Worm (Caenorhabditis elegans) whole organism, late embryonic: ENCODE measurements around the gene K06H7.7.

Experiments used
- C38D4.7 ChIP-seq: fragments of 200-800 bp; sonication (Bioruptor generic); optimal IDR thresholded peaks from 2 replicates; lab custom pipeline; 2018; ENCODE audit warnings: mild to moderate bottlenecking, missing genetic modification characterization, moderate library complexity, missing compliant biosample characterization
- F13H6.1 ChIP-seq: sonication (generic microtip); optimal IDR thresholded peaks from 2 replicates; lab custom pipeline; 2016; ENCODE audit warnings: missing genetic modification characterization, missing compliant biosample characterization
- T23F11.4 ChIP-seq: fragments of 200-800 bp; sonication (Bioruptor generic); optimal IDR thresholded peaks from 2 replicates; lab custom pipeline; 2018; ENCODE audit warnings: mild to moderate bottlenecking, missing genetic modification characterization, missing compliant biosample characterization
- Y22D7AL.16 ChIP-seq: sonication (generic microtip); optimal IDR thresholded peaks from 2 replicates; lab custom pipeline; 2016; ENCODE audit warnings: missing genetic modification characterization, missing compliant biosample characterization
- ahr-1 ChIP-seq: sonication (generic microtip); optimal IDR thresholded peaks from 2 replicates; lab custom pipeline; 2016; ENCODE audit warnings: missing genetic modification characterization, missing compliant biosample characterization
- ama-1 ChIP-seq: fragments of 150-350 bp; optimal IDR thresholded peaks from 2 replicates; lab custom pipeline; 2014
- ceh-14 ChIP-seq: sonication (generic microtip); optimal IDR thresholded peaks from 2 replicates; lab custom pipeline; 2016; ENCODE audit warnings: missing genotype, missing genetic modification characterization, missing compliant biosample characterization
- ceh-19 ChIP-seq: fragments of 200-800 bp; sonication (Bioruptor generic); optimal IDR thresholded peaks from 2 replicates; lab custom pipeline; 2018; ENCODE audit warnings: mild to moderate bottlenecking, missing genetic modification characterization, missing compliant biosample characterization
- ceh-2 ChIP-seq: sonication (generic microtip); optimal IDR thresholded peaks from 2 replicates; lab custom pipeline; 2016; ENCODE audit warnings: missing genotype, missing genetic modification characterization, missing compliant biosample characterization
- ceh-24 ChIP-seq: sonication (generic microtip); optimal IDR thresholded peaks from 2 replicates; lab custom pipeline; 2016; ENCODE audit warnings: mild to moderate bottlenecking, missing genetic modification characterization, missing compliant biosample characterization
- ceh-30 ChIP-seq: fragments of 150-350 bp; optimal IDR thresholded peaks from 2 replicates; lab custom pipeline; 2014; ENCODE audit warnings: missing biosample characterization, missing genetic modification characterization
- ceh-48 ChIP-seq: sonication (generic microtip); optimal IDR thresholded peaks from 2 replicates; lab custom pipeline; 2016; ENCODE audit warnings: missing genetic modification characterization, inconsistent platforms, missing compliant biosample characterization
- ceh-6 ChIP-seq: fragments of 200-800 bp; sonication (Bioruptor generic); optimal IDR thresholded peaks from 2 replicates; lab custom pipeline; 2018; ENCODE audit warnings: mild to moderate bottlenecking, missing genetic modification characterization, missing compliant biosample characterization
- che-1 ChIP-seq: sonication (generic microtip); optimal IDR thresholded peaks from 2 replicates; lab custom pipeline; 2016; ENCODE audit warnings: mild to moderate bottlenecking, missing genetic modification characterization, missing compliant biosample characterization
- dmd-4 ChIP-seq: sonication (generic microtip); optimal IDR thresholded peaks from 2 replicates; lab custom pipeline; 2016; ENCODE audit warnings: borderline replicate concordance, missing genetic modification characterization, missing compliant biosample characterization
- eyg-1 ChIP-seq: sonication (generic microtip); optimal IDR thresholded peaks from 2 replicates; lab custom pipeline; 2016; ENCODE audit warnings: missing genotype, missing genetic modification characterization, missing compliant biosample characterization
- fax-1 ChIP-seq: sonication (generic microtip); optimal IDR thresholded peaks from 2 replicates; lab custom pipeline; 2016; ENCODE audit warnings: missing genotype, missing genetic modification characterization, missing compliant biosample characterization
- fkh-10 ChIP-seq: fragments of 150-350 bp; optimal IDR thresholded peaks from 2 replicates; lab custom pipeline; 2014; ENCODE audit warnings: missing biosample characterization, missing genetic modification reagents, missing genetic modification characterization
- fkh-6 ChIP-seq: sonication (generic microtip); optimal IDR thresholded peaks from 2 replicates; lab custom pipeline; 2016; ENCODE audit warnings: missing genetic modification characterization, missing compliant biosample characterization
- hlh-8 ChIP-seq: sonication (generic microtip); optimal IDR thresholded peaks from 2 replicates; lab custom pipeline; 2016; ENCODE audit warnings: missing genotype, missing genetic modification characterization, missing compliant biosample characterization
- lin-11 ChIP-seq: fragments of 200-800 bp; sonication (Bioruptor generic); optimal IDR thresholded peaks from 2 replicates; lab custom pipeline; 2018; ENCODE audit warnings: mild to moderate bottlenecking, missing genetic modification characterization, missing compliant biosample characterization
- madf-2 ChIP-seq: sonication (generic microtip); optimal IDR thresholded peaks from 2 replicates; lab custom pipeline; 2017; ENCODE audit warnings: missing genetic modification characterization, missing compliant biosample characterization
- mec-3 ChIP-seq: sonication (generic microtip); optimal IDR thresholded peaks from 2 replicates; lab custom pipeline; 2016; ENCODE audit warnings: borderline replicate concordance, missing genetic modification characterization, missing compliant biosample characterization
- nfya-1 ChIP-seq: sonication (generic microtip); optimal IDR thresholded peaks from 2 replicates; lab custom pipeline; 2017; ENCODE audit warnings: missing genetic modification characterization, mild to moderate bottlenecking, missing compliant biosample characterization, antibody characterized with exemption, moderate library complexity
- pag-3 ChIP-seq: sonication (generic microtip); optimal IDR thresholded peaks from 2 replicates; lab custom pipeline; 2016; ENCODE audit warnings: missing compliant biosample characterization, missing genetic modification characterization, borderline replicate concordance
- pha-2 ChIP-seq: sonication (generic microtip); optimal IDR thresholded peaks from 2 replicates; lab custom pipeline; 2017; ENCODE audit warnings: mild to moderate bottlenecking, missing genetic modification characterization, missing compliant biosample characterization
- pha-4 ChIP-seq: fragments of 150-350 bp; optimal IDR thresholded peaks from 2 replicates; lab custom pipeline; 2018; ENCODE audit warnings: missing biosample characterization, missing genetic modification reagents, missing genetic modification characterization
- pqm-1 ChIP-seq: sonication (generic microtip); optimal IDR thresholded peaks from 2 replicates; lab custom pipeline; 2016; ENCODE audit warnings: missing genetic modification characterization, missing compliant biosample characterization
- pros-1 ChIP-seq: fragments of 150-350 bp; optimal IDR thresholded peaks from 2 replicates; lab custom pipeline; 2014; ENCODE audit warnings: missing biosample characterization, missing genetic modification reagents, missing genetic modification characterization
- ref-2 ChIP-seq: sonication (generic microtip); optimal IDR thresholded peaks from 2 replicates; lab custom pipeline; 2016; ENCODE audit warnings: missing genetic modification characterization, missing compliant biosample characterization
- rnt-1 ChIP-seq: sonication (generic microtip); optimal IDR thresholded peaks from 2 replicates; lab custom pipeline; 2016; ENCODE audit warnings: missing genetic modification characterization, missing compliant biosample characterization
- sdc-2 ChIP-seq: sonication (generic microtip); optimal IDR thresholded peaks from 2 replicates; lab custom pipeline; 2016; ENCODE audit warnings: missing genotype, missing genetic modification characterization, missing compliant biosample characterization
- syd-9 ChIP-seq: sonication (generic microtip); optimal IDR thresholded peaks from 2 replicates; lab custom pipeline; 2016; ENCODE audit warnings: mild to moderate bottlenecking, missing genetic modification characterization, moderate library complexity, missing compliant biosample characterization
- ttx-3 ChIP-seq: sonication (generic microtip); optimal IDR thresholded peaks from 2 replicates; lab custom pipeline; 2016; ENCODE audit warnings: missing genetic modification reagents, missing genetic modification characterization, missing compliant biosample characterization
- unc-86 ChIP-seq: sonication (generic microtip); optimal IDR thresholded peaks from 2 replicates; lab custom pipeline; 2016; ENCODE audit warnings: missing genetic modification characterization, missing compliant biosample characterization
- ztf-16 ChIP-seq: sonication (generic microtip); optimal IDR thresholded peaks from 2 replicates; lab custom pipeline; 2017; ENCODE audit warnings: missing genetic modification characterization, missing compliant biosample characterization

K06H7.7 gene

ce11 chrIII:8080165-8080738, 5.0 kb downstream of the K06H7.7 start, which contains the start of the genes dcr-1 and apc-2:
Gene dcr-1 (minus strand): TSS chrIII:8080281.
Gene apc-2 (plus strand): TSS chrIII:8080629.
- TF ChIP-seq Y22D7AL.16 (tag; lab: Kevin White, UChicago), result no peak
- no peak for TF ChIP-seq ceh-48 (tag; lab: Kevin White, UChicago)
- TF ChIP-seq rnt-1 (tag; lab: Kevin White, UChicago), result no peak
- no peak for TF ChIP-seq sdc-2 (tag; lab: Kevin White, UChicago)
- no peak for TF ChIP-seq pag-3 (tag; lab: Kevin White, UChicago)
- no peak for TF ChIP-seq T23F11.4 (GFP tag; lab: Kevin White, UChicago)
- TF ChIP-seq syd-9 (tag; lab: Kevin White, UChicago), result no peak
- no peak for TF ChIP-seq ama-1 (lab: Kevin White, UChicago)
- TF ChIP-seq ttx-3 (tag; lab: Kevin White, UChicago), result no peak
- no peak for TF ChIP-seq hlh-8 (tag; lab: Kevin White, UChicago)
- TF ChIP-seq pha-2 (tag; lab: Kevin White, UChicago), result no peak

ce11 chrIII:8077180-8077579, 8.1 kb downstream of the K06H7.7 start:
- no peak for TF ChIP-seq C38D4.7 (GFP tag; lab: Kevin White, UChicago)

ce11 chrIII:8069206-8069605, 16.1 kb downstream of the K06H7.7 start:
- peak; percentile 32 for TF ChIP-seq ceh-6
- TF ChIP-seq pqm-1 (tag; lab: Kevin White, UChicago), result no peak
- TF ChIP-seq ref-2, result no peak
- no peak for TF ChIP-seq unc-86 (tag; lab: Kevin White, UChicago)
- peak; percentile 72 for TF ChIP-seq pros-1 (tag; lab: Kevin White, UChicago)
- no peak for TF ChIP-seq ceh-14
- no peak for TF ChIP-seq ceh-2 (tag; lab: Kevin White, UChicago)
- no peak for TF ChIP-seq F13H6.1 (tag; lab: Kevin White, UChicago)
- no peak for TF ChIP-seq ztf-16 (tag; lab: Kevin White, UChicago)
- TF ChIP-seq ceh-19 (GFP tag; lab: Kevin White, UChicago), result no peak
- no peak for TF ChIP-seq ceh-48 (tag; lab: Kevin White, UChicago)
- TF ChIP-seq ceh-24 (tag; lab: Kevin White, UChicago), result no peak
- TF ChIP-seq lin-11, result no peak

ce11 chrIII:8067798-8068197, 17.5 kb downstream of the K06H7.7 start:
- TF ChIP-seq ceh-30 (tag; lab: Kevin White, UChicago), result no peak
- no peak for TF ChIP-seq ztf-16 (tag; lab: Kevin White, UChicago)
- TF ChIP-seq, all 69 proteins: peak for 0

ce11 chrIII:8066989-8067388, 18.3 kb downstream of the K06H7.7 start, which contains the start of gene pros-1:
Gene pros-1 (plus strand): TSS chrIII:8067289.
- TF ChIP-seq eyg-1 (tag; lab: Kevin White, UChicago) (no peak), dmd-4 (tag; lab: Kevin White, UChicago) (no peak), fkh-10 (GFP tag; lab: Kevin White, UChicago) (no peak), ahr-1 (no peak), C38D4.7 (GFP tag; lab: Kevin White, UChicago) (no peak), mec-3 (tag; lab: Kevin White, UChicago) (no peak), madf-2 (tag; lab: Kevin White, UChicago) (no peak), pha-4 (no peak)
- TF ChIP-seq, all 69 proteins: peak for 0

- TF ChIP-seq fkh-6 (no peak), ztf-16 (tag; lab: Kevin White, UChicago) (no peak), madf-2 (tag; lab: Kevin White, UChicago) (no peak), nfya-1 (tag; lab: Kevin White, UChicago) (peak; percentile 90), fax-1 (tag; lab: Kevin White, UChicago) (no peak), che-1 (no peak)
- TF ChIP-seq, all 69 proteins: peak for 1
Observed at ce11 chrIII:8065101-8065500, 20.2 kb downstream of the K06H7.7 start.
